Worm (Caenorhabditis elegans) whole organism, midembryonic: ENCODE results near the gene Y42G9A.2.

Experiments used
- cog-1 ChIP-seq: sonication (generic microtip); optimal IDR thresholded peaks from 2 replicates; lab custom pipeline; 2016; ENCODE audit warnings: missing genetic modification characterization, missing compliant biosample characterization
- flt-1 ChIP-seq: fragments of 200-800 bp; sonication (Bioruptor generic); IDR thresholded peaks from 2 replicates; pipeline ENCODE4 v1.3.6; 2022; ENCODE audit warnings: missing genetic modification characterization, missing compliant biosample characterization
- klf-2 ChIP-seq: fragments of 200-800 bp; sonication (Bioruptor generic); conservative IDR thresholded peaks from 2 replicates; pipeline ENCODE4 v1.3.6; 2022; ENCODE audit warnings: missing genetic modification reagents, missing genetic modification characterization, missing compliant biosample characterization
- ztf-23 ChIP-seq: fragments of 200-800 bp; sonication (Bioruptor generic); IDR thresholded peaks from 2 replicates; pipeline ENCODE4 v1.3.6; 2022; ENCODE audit warnings: missing genetic modification reagents, missing genetic modification characterization, missing compliant biosample characterization
- ztf-29 ChIP-seq: fragments of 200-800 bp; sonication (Bioruptor generic); IDR thresholded peaks from 2 replicates; pipeline ENCODE4 v1.3.6; 2022; ENCODE audit warnings: missing genetic modification reagents, missing genetic modification characterization, missing compliant biosample characterization

DNA sequence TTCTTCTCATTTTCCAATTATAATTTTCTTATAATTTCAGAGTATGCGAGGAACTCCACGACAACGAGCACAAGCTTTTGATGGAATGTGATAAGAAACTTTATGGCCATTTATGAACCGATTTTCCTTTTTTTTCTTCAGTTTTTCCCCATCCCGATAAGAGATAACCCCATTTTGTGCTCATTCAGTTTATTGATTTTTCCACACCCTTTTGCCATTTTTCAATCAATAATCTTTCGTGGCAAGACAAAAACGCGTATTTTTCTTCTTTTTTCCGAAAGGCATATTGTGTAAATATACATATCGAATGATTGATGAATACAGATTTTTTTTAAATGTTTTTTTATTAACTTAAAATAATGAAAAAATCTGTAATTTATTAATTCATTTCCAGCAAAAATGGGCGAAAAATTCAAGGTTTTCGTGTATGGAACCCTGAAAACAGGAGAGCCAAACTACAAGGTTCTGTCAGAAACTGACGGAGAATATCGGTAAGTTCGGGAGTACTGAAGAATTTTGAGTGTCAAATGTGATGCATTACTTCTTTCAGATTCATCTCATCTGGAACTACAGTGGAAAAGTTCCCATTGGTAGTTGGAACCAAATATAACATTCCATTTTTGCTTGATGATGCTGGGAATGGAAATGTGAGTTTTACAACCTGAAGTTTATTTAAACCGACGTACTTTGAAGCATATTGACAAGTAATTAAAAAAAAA, 16.4 kb downstream of the Y42G9A.2 start, which contains the start of gene F42A10.9:
- TF ChIP-seq ztf-29 (no peak), klf-2 (GFP tag; lab: Robert Waterston, UW) (no peak), cog-1 (tag; lab: Kevin White, UChicago) (no peak), flt-1 (GFP tag; lab: Robert Waterston, UW) (no peak), ztf-23 (GFP tag; lab: Robert Waterston, UW) (no peak)
